Fruit fly (Drosophila melanogaster) whole organism, embryonic: ENCODE measurements around the gene Plc21C.
A peak's percentile ranks its signal among the peaks of the same experiment; 100 is the strongest.

Source experiments
- CG10209 ChIP-seq: fragments of 200-800 bp; sonication (Bioruptor generic); optimal IDR thresholded peaks from 3 replicates; lab custom pipeline; 2017; ENCODE audit warnings: missing biosample characterization, mild to moderate bottlenecking, missing genetic modification characterization, missing genetic modification reagents
- CG10274 ChIP-seq: fragments of 200-800 bp; sonication (Bioruptor generic); optimal IDR thresholded peaks from 3 replicates; lab custom pipeline; 2017; ENCODE audit warnings: missing biosample characterization, mild to moderate bottlenecking, missing genetic modification characterization
- CG10654 ChIP-seq: fragments of 200-800 bp; sonication (Bioruptor generic); optimal IDR thresholded peaks from 2 replicates; lab custom pipeline; 2016; ENCODE audit warnings: missing biosample characterization, missing genetic modification characterization
- CG12219 ChIP-seq: fragments of 200-800 bp; sonication (Bioruptor generic); optimal IDR thresholded peaks from 3 replicates; lab custom pipeline; 2018; ENCODE audit warnings: missing biosample characterization, mild to moderate bottlenecking, missing genetic modification characterization
- CG12236 ChIP-seq: fragments of 200-800 bp; sonication (Bioruptor generic); optimal IDR thresholded peaks from 2 replicates; lab custom pipeline; 2016; ENCODE audit warnings: missing biosample characterization, missing genetic modification characterization
- CG12942 ChIP-seq: fragments of 200-800 bp; sonication (Bioruptor generic); optimal IDR thresholded peaks from 3 replicates; lab custom pipeline; 2016; ENCODE audit warnings: missing biosample characterization, missing genetic modification characterization
- CG15479 ChIP-seq: fragments of 200-800 bp; sonication (Bioruptor generic); optimal IDR thresholded peaks from 3 replicates; lab custom pipeline; 2019; ENCODE audit warnings: missing biosample characterization, mild to moderate bottlenecking, missing genetic modification characterization, moderate library complexity
- CG15601 ChIP-seq: fragments of 200-800 bp; sonication (Bioruptor generic); optimal IDR thresholded peaks from 3 replicates; lab custom pipeline; 2019; ENCODE audit warnings: missing biosample characterization, mild to moderate bottlenecking, missing genetic modification characterization, moderate library complexity
- CG16815 ChIP-seq: fragments of 200-800 bp; sonication (Bioruptor generic); optimal IDR thresholded peaks from 3 replicates; lab custom pipeline; 2017; ENCODE audit warnings: missing biosample characterization, mild to moderate bottlenecking, missing genetic modification characterization
- CG17568 ChIP-seq: fragments of 200-800 bp; sonication (Bioruptor generic); optimal IDR thresholded peaks from 2 replicates; lab custom pipeline; 2018; ENCODE audit warnings: missing biosample characterization, mild to moderate bottlenecking, missing genetic modification characterization, moderate library complexity
- CG17802 ChIP-seq: fragments of 200-800 bp; sonication (Bioruptor generic); optimal IDR thresholded peaks from 2 replicates; lab custom pipeline; 2018; ENCODE audit warnings: missing biosample characterization, mild to moderate bottlenecking, missing genetic modification characterization, moderate library complexity
- CG18262 ChIP-seq: fragments of 200-800 bp; optimal IDR thresholded peaks from 3 replicates; lab custom pipeline; 2019; ENCODE audit warnings: missing biosample characterization, mild to moderate bottlenecking, missing genetic modification characterization, moderate library complexity
- CG2199 ChIP-seq: fragments of 200-800 bp; sonication (Bioruptor generic); IDR thresholded peaks from 3 replicates; pipeline ENCODE4 v1.3.6; 2022; ENCODE audit warnings: missing biosample characterization, missing genetic modification characterization
- CG30403 ChIP-seq: fragments of 200-800 bp; sonication (Bioruptor generic); optimal IDR thresholded peaks from 3 replicates; lab custom pipeline; 2016; ENCODE audit warnings: missing biosample characterization, missing genetic modification characterization
- CG32532 ChIP-seq: fragments of 200-800 bp; sonication (Bioruptor generic); IDR thresholded peaks from 2 replicates; pipeline ENCODE4 v1.3.6; 2022; ENCODE audit warnings: missing biosample characterization, missing genetic modification characterization
- CG3281 ChIP-seq: fragments of 200-800 bp; sonication (Bioruptor generic); optimal IDR thresholded peaks from 3 replicates; lab custom pipeline; 2017; ENCODE audit warnings: missing biosample characterization, mild to moderate bottlenecking, missing genetic modification characterization
- CG34224 ChIP-seq: fragments of 200-800 bp; sonication (Bioruptor generic); IDR thresholded peaks from 3 replicates; pipeline ENCODE4 v1.3.6; 2022; ENCODE audit warnings: missing biosample characterization, missing genetic modification characterization; ENCODE audit not compliant: partially characterized antibody
- CG42726 ChIP-seq: fragments of 200-800 bp; sonication (Bioruptor generic); IDR thresholded peaks from 2 replicates; pipeline ENCODE4 v1.3.6; 2022; ENCODE audit warnings: missing biosample characterization, missing genetic modification characterization; ENCODE audit not compliant: partially characterized antibody
- CG4820 ChIP-seq: fragments of 200-800 bp; sonication (Bioruptor generic); optimal IDR thresholded peaks from 3 replicates; lab custom pipeline; 2016; ENCODE audit warnings: missing biosample characterization, missing genetic modification characterization
- CG7963 ChIP-seq: fragments of 200-800 bp; sonication (Bioruptor generic); IDR thresholded peaks from 3 replicates; pipeline ENCODE4 v1.3.6; 2022; ENCODE audit warnings: missing biosample characterization, missing genetic modification characterization; ENCODE audit not compliant: partially characterized antibody
- CG8089 ChIP-seq: fragments of 200-800 bp; sonication (Bioruptor generic); optimal IDR thresholded peaks from 3 replicates; lab custom pipeline; 2016; ENCODE audit warnings: missing biosample characterization, missing genetic modification characterization
- D19B ChIP-seq: fragments of 200-800 bp; sonication (Bioruptor generic); optimal IDR thresholded peaks from 2 replicates; lab custom pipeline; 2017; ENCODE audit warnings: missing biosample characterization, mild to moderate bottlenecking, missing genetic modification characterization
- Dp ChIP-seq: fragments of 200-800 bp; sonication (Bioruptor generic); optimal IDR thresholded peaks from 2 replicates; lab custom pipeline; 2018; ENCODE audit warnings: missing biosample characterization, mild to moderate bottlenecking, missing genetic modification characterization, moderate library complexity
- Dref ChIP-seq: fragments of 200-800 bp; sonication (Bioruptor generic); IDR thresholded peaks from 2 replicates; pipeline ENCODE4 v1.3.6; 2022; ENCODE audit warnings: missing biosample characterization, missing genetic modification characterization
- E2f2 ChIP-seq: fragments of 200-800 bp; sonication (Bioruptor generic); IDR thresholded peaks from 2 replicates; pipeline ENCODE4 v1.3.6; 2022; ENCODE audit warnings: missing biosample characterization, missing genetic modification characterization
- ERR ChIP-seq: fragments of 200-800 bp; sonication (Bioruptor generic); optimal IDR thresholded peaks from 2 replicates; lab custom pipeline; 2016; ENCODE audit warnings: missing biosample characterization, missing genetic modification characterization
- H15 ChIP-seq: fragments of 200-800 bp; sonication (Bioruptor generic); IDR thresholded peaks from 3 replicates; pipeline ENCODE4 v1.3.6; 2022; ENCODE audit warnings: missing biosample characterization, missing genetic modification characterization
- MTF-1 ChIP-seq: fragments of 200-800 bp; sonication (Bioruptor generic); optimal IDR thresholded peaks from 2 replicates; lab custom pipeline; 2018; ENCODE audit warnings: missing biosample characterization, mild to moderate bottlenecking, missing genetic modification characterization, borderline replicate concordance
- Myb ChIP-seq: fragments of 200-800 bp; sonication (Bioruptor generic); optimal IDR thresholded peaks from 2 replicates; lab custom pipeline; 2016; ENCODE audit warnings: missing biosample characterization, missing genetic modification characterization
- Nf-YB ChIP-seq: fragments of 200-800 bp; sonication (Bioruptor generic); optimal IDR thresholded peaks from 3 replicates; lab custom pipeline; 2019; ENCODE audit warnings: missing biosample characterization, mild to moderate bottlenecking, missing genetic modification characterization, moderate library complexity
- NfI ChIP-seq: fragments of 200-800 bp; sonication (Bioruptor generic); optimal IDR thresholded peaks from 3 replicates; lab custom pipeline; 2018; ENCODE audit warnings: missing biosample characterization, mild to moderate bottlenecking, missing genetic modification characterization, moderate library complexity
- bbx ChIP-seq: fragments of 200-800 bp; sonication (Bioruptor generic); IDR thresholded peaks from 2 replicates; pipeline ENCODE4 v1.3.6; 2022; ENCODE audit warnings: missing biosample characterization, missing genetic modification characterization; ENCODE audit not compliant: partially characterized antibody
- caup ChIP-seq: fragments of 200-800 bp; sonication (Bioruptor generic); optimal IDR thresholded peaks from 3 replicates; lab custom pipeline; 2017; ENCODE audit warnings: missing biosample characterization, mild to moderate bottlenecking, missing genetic modification characterization, moderate library complexity; ENCODE audit not compliant: severe bottlenecking
- chif ChIP-seq, 2 experiments: fragments of 200-800 bp; sonication (Bioruptor generic); optimal IDR thresholded peaks; 3 replicates each; lab custom pipeline; 2016; ENCODE audit warnings: missing biosample characterization in 2 of 2, missing genetic modification characterization in 2 of 2
- dan ChIP-seq: fragments of 200-800 bp; sonication (Bioruptor generic); IDR thresholded peaks from 2 replicates; pipeline ENCODE4 v1.3.6; 2022; ENCODE audit warnings: missing biosample characterization, missing genetic modification characterization
- danr ChIP-seq: fragments of 200-800 bp; sonication (Bioruptor generic); IDR thresholded peaks from 2 replicates; pipeline ENCODE4 v1.3.6; 2022; ENCODE audit warnings: missing biosample characterization, missing genetic modification characterization
- dati ChIP-seq: fragments of 200-800 bp; sonication (Bioruptor generic); IDR thresholded peaks from 2 replicates; pipeline ENCODE4 v1.3.6; 2022; ENCODE audit warnings: missing biosample characterization, missing genetic modification characterization
- gce ChIP-seq: fragments of 200-800 bp; sonication (Bioruptor generic); IDR thresholded peaks from 3 replicates; pipeline ENCODE4 v1.3.6; 2022; ENCODE audit warnings: missing biosample characterization, missing genetic modification characterization
- gfzf ChIP-seq: fragments of 200-800 bp; sonication (Bioruptor generic); optimal IDR thresholded peaks from 2 replicates; lab custom pipeline; 2016; ENCODE audit warnings: missing biosample characterization, mild to moderate bottlenecking, missing genetic modification characterization, moderate library complexity
- ham ChIP-seq: fragments of 200-800 bp; sonication (Bioruptor generic); IDR thresholded peaks from 2 replicates; pipeline ENCODE4 v1.3.6; 2022; ENCODE audit warnings: missing biosample characterization, missing genetic modification characterization
- lola ChIP-seq, 3 experiments: fragments of >200 bp in 2 of 3; fragments of 200-800 bp in 1 of 3; sonication (Bioruptor generic) in 1 of 3; optimal IDR thresholded peaks; 2 replicates each; lab custom pipeline; 2017 to 2019; ENCODE audit warnings: missing biosample characterization in 3 of 3, missing genetic modification characterization in 3 of 3, mild to moderate bottlenecking in 1 of 3, moderate library complexity in 1 of 3
- nau ChIP-seq: fragments of 200-800 bp; sonication (Bioruptor generic); optimal IDR thresholded peaks from 3 replicates; lab custom pipeline; 2017; ENCODE audit warnings: missing biosample characterization, mild to moderate bottlenecking, missing genetic modification characterization, missing genetic modification reagents
- pan ChIP-seq, 4 experiments: fragments of >200 bp in 3 of 4; fragments of 200-800 bp in 1 of 4; sonication (Bioruptor generic) in 1 of 4; optimal IDR thresholded peaks in 3 of 4; IDR thresholded peaks in 1 of 4; 2 replicates each; pipeline versions ENCODE4 v1.3.6 to Lab custom; 2017 to 2022; ENCODE audit warnings: missing biosample characterization in 2 of 4, missing genetic modification characterization in 2 of 4, mixed read lengths in 1 of 4
- phol ChIP-seq: fragments of 200-800 bp; sonication (Bioruptor generic); optimal IDR thresholded peaks from 3 replicates; lab custom pipeline; 2018; ENCODE audit warnings: missing biosample characterization, mild to moderate bottlenecking, missing genetic modification characterization, moderate library complexity
- rib ChIP-seq: fragments of 200-800 bp; sonication (Bioruptor generic); IDR thresholded peaks from 2 replicates; pipeline ENCODE4 v1.3.6; 2022; ENCODE audit warnings: missing biosample characterization, missing genetic modification characterization
- schlank ChIP-seq: fragments of 200-800 bp; sonication (Bioruptor generic); optimal IDR thresholded peaks from 2 replicates; lab custom pipeline; 2018; ENCODE audit warnings: missing biosample characterization, mild to moderate bottlenecking, missing genetic modification characterization
- ttk ChIP-seq: fragments of 200-800 bp; sonication (Bioruptor generic); IDR thresholded peaks from 2 replicates; pipeline ENCODE4 v2.1.2; 2022; ENCODE audit warnings: missing biosample characterization, missing genetic modification characterization
- usp ChIP-seq: fragments of >200 bp; optimal IDR thresholded peaks from 2 replicates; lab custom pipeline; 2017; ENCODE audit warnings: missing biosample characterization, missing genetic modification characterization
- z ChIP-seq: fragments of 200-800 bp; sonication (Bioruptor generic); IDR thresholded peaks from 3 replicates; pipeline ENCODE4 v1.3.6; 2022; ENCODE audit warnings: missing biosample characterization, missing genetic modification characterization

Gene Plc21C

DNA sequence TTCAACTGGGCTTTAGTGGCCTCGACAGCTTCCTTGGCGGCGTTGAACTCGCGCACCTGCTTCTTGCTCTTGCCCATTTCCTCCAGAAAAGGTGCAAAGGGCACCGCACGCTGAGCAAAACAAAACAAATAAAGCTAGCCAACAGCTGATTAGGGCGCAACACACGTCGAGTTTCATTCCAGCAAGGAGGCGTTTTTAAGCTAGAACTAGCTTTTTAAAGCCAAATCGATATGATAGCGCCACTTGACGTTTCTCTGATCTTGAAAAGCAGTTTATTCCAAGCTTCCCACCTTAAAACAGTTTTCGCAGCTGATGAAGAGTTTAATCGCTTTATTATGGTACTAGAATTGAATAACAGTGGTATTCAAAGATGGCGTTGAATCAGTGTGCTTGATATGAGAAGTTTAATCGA lies 22.7 kb upstream of the Plc21C start, which contains the start of gene CG11601 (continued):
- TF ChIP-seq CG10209 (GFP tag; lab: Kevin White, UChicago) (peak; percentile 7), CG30403 (GFP tag; lab: Kevin White, UChicago) (peak; percentile 59), CG32532 (0 out of 2 replicates have a peak, but pooled peaks have one; percentile 37), CG17568 (no peak), CG15479 (GFP tag; lab: Kevin White, UChicago) (no peak), usp (no peak), Dp (GFP tag; lab: Kevin White, UChicago) (peak; percentile 61), H15 (GFP tag; lab: Robert Waterston, UW) (no peak), gce (GFP tag; lab: Robert Waterston, UW) (no peak), CG12942 (GFP tag; lab: Kevin White, UChicago) (peak; percentile 12), CG10274 (GFP tag; lab: Kevin White, UChicago) (no peak), CG4820 (GFP tag; lab: Kevin White, UChicago) (peak; percentile 26), z (GFP tag; lab: Robert Waterston, UW) (no peak), CG18262 (tag; lab: Kevin White, UChicago) (peak; percentile 2), phol (tag; lab: Kevin White, UChicago) (peak; percentile 79), dati (GFP tag; lab: Robert Waterston, UW) (no peak), CG8089 (GFP tag; lab: Kevin White, UChicago) (no peak), NfI (GFP tag; lab: Kevin White, UChicago) (peak; percentile 28), D19B (GFP tag; lab: Kevin White, UChicago) (no peak), Dref (GFP tag; lab: Robert Waterston, UW) (peak; percentile 52), schlank (tag; lab: Kevin White, UChicago) (no peak), E2f2 (GFP tag; lab: Robert Waterston, UW) (peak; percentile 72), caup (GFP tag; lab: Kevin White, UChicago) (no peak), CG42726 (0 out of 2 replicates have a peak, but pooled peaks have one; percentile 40), danr (GFP tag; lab: Robert Waterston, UW) (0 out of 2 replicates have a peak, but pooled peaks have one; percentile 11), CG34224 (GFP tag; lab: Robert Waterston, UW) (no peak), ham (GFP tag; lab: Robert Waterston, UW) (no peak), CG7963 (no peak), CG2199 (GFP tag; lab: Robert Waterston, UW) (no peak), nau (GFP tag; lab: Kevin White, UChicago) (no peak), pan (optimal IDR thresholded peaks at IDR 0.05; lab: Kevin White, UChicago) (no peak), pan (GFP tag; optimal IDR thresholded peaks at IDR 0.05 in 1 of 2, IDR thresholded peaks at IDR 0.05 in 1 of 2) (peak in 1 of 2 experiments; percentile 33), CG17802 (peak; percentile 15), gfzf (GFP tag; lab: Kevin White, UChicago) (peak; percentile 58), CG3281 (peak; percentile 26), lola (GFP tag; optimal IDR thresholded peaks at IDR 0.05; lab: Kevin White, UChicago) (peak in 1 of 3 experiments; percentile 24), bbx (peak; percentile 33; the same call in 1 of the 2 replicates), chif (GFP tag; optimal IDR thresholded peaks at IDR 0.05; lab: Kevin White, UChicago) (peak in 1 of 2 experiments; percentile 13), Nf-YB (GFP tag; lab: Kevin White, UChicago) (no peak), CG16815 (GFP tag; lab: Kevin White, UChicago) (no peak), CG12219 (no peak), CG15601 (tag; lab: Kevin White, UChicago) (peak; percentile 16), ERR (GFP tag; lab: Kevin White, UChicago) (no peak), Myb (GFP tag; lab: Kevin White, UChicago) (peak; percentile 58), MTF-1 (no peak), CG12236 (GFP tag; lab: Kevin White, UChicago) (no peak), rib (GFP tag; lab: Robert Waterston, UW) (no peak), ttk (no peak), dan (no peak), CG10654 (GFP tag; lab: Kevin White, UChicago) (no peak)
